Worm (Caenorhabditis elegans) whole organism, L4 larva: ENCODE data around the gene str-20.

Source experiments
- D1046.2 ChIP-seq: fragments of 200-800 bp; sonication (Bioruptor generic); IDR thresholded peaks from 2 replicates; pipeline ENCODE4 v1.3.6; 2022; ENCODE audit warnings: missing genetic modification characterization, missing compliant biosample characterization
- F10B5.3 ChIP-seq: sonication (generic microtip); optimal IDR thresholded peaks from 2 replicates; lab custom pipeline; 2016; ENCODE audit warnings: mild to moderate bottlenecking, missing genetic modification characterization, missing compliant biosample characterization
- T20F7.1 ChIP-seq: fragments of 200-800 bp; sonication (Bioruptor generic); optimal IDR thresholded peaks from 2 replicates; lab custom pipeline; 2018; ENCODE audit warnings: mild to moderate bottlenecking, missing genetic modification characterization, missing compliant biosample characterization
- T26A8.4 ChIP-seq: fragments of 200-800 bp; sonication (Bioruptor generic); IDR thresholded peaks from 2 replicates; pipeline ENCODE4 v1.3.6; 2022; ENCODE audit warnings: missing genetic modification characterization, missing compliant biosample characterization
- Y48G9A.11 ChIP-seq: fragments of 200-800 bp; sonication (Bioruptor generic); IDR thresholded peaks from 2 replicates; pipeline ENCODE4 v1.3.6; 2022; ENCODE audit warnings: missing genetic modification reagents, missing genetic modification characterization, missing compliant biosample characterization
- Y5F2A.4 ChIP-seq: fragments of 200-800 bp; sonication (Bioruptor generic); optimal IDR thresholded peaks from 2 replicates; lab custom pipeline; 2018; ENCODE audit warnings: mild to moderate bottlenecking, missing genetic modification characterization, missing compliant biosample characterization
- ZK337.2 ChIP-seq: fragments of 200-800 bp; sonication (Bioruptor generic); IDR thresholded peaks from 2 replicates; pipeline ENCODE4 v1.3.6; 2022; ENCODE audit warnings: missing genetic modification reagents, missing genetic modification characterization, missing compliant biosample characterization
- ZK546.5 ChIP-seq, 2 experiments: sonication (generic microtip); optimal IDR thresholded peaks; 2 replicates each; lab custom pipeline; 2017; ENCODE audit warnings: missing biosample characterization in 2 of 2, missing genetic modification characterization in 2 of 2
- aha-1 ChIP-seq: fragments of 150-350 bp; peaks from one replicate; lab custom pipeline; 2014; ENCODE audit warnings: missing biosample characterization, missing genetic modification characterization
- aly-2 ChIP-seq: sonication (generic microtip); optimal IDR thresholded peaks from 2 replicates; lab custom pipeline; 2018; ENCODE audit warnings: missing biosample characterization, missing genetic modification characterization
- ceh-28 ChIP-seq: fragments of 150-350 bp; optimal IDR thresholded peaks from 2 replicates; lab custom pipeline; 2014; ENCODE audit warnings: missing biosample characterization, missing genetic modification reagents, missing genetic modification characterization
- ceh-32 ChIP-seq: sonication (generic microtip); optimal IDR thresholded peaks from 2 replicates; lab custom pipeline; 2016; ENCODE audit warnings: mild to moderate bottlenecking, missing genetic modification characterization, missing compliant biosample characterization; ENCODE audit not compliant: poor library complexity
- ceh-62 ChIP-seq: sonication (generic microtip); optimal IDR thresholded peaks from 2 replicates; lab custom pipeline; 2017; ENCODE audit warnings: missing biosample characterization, missing genetic modification characterization
- ces-1 ChIP-seq: fragments of 150-350 bp; sonication (generic microtip); optimal IDR thresholded peaks from 4 replicates; lab custom pipeline; 2014; ENCODE audit warnings: missing biosample characterization, missing genetic modification reagents, missing genetic modification characterization
- cey-2 ChIP-seq: sonication (generic microtip); optimal IDR thresholded peaks from 3 replicates; lab custom pipeline; 2017; ENCODE audit warnings: missing genetic modification characterization, mild to moderate bottlenecking, missing compliant biosample characterization, antibody characterized with exemption, borderline replicate concordance; ENCODE audit not compliant: insufficient read depth
- ctbp-1 ChIP-seq: fragments of 200-800 bp; sonication (Bioruptor generic); IDR thresholded peaks from 2 replicates; pipeline ENCODE4 v1.3.6; 2022; ENCODE audit warnings: missing genetic modification reagents, missing genetic modification characterization, missing compliant biosample characterization
- daf-16 ChIP-seq, 3 experiments: sonication (generic microtip); optimal IDR thresholded peaks; 2 replicates each; lab custom pipeline; 2016 to 2017; ENCODE audit warnings: missing genetic modification characterization in 3 of 3, missing genetic modification reagents in 3 of 3, mild to moderate bottlenecking in 2 of 3, missing compliant biosample characterization in 2 of 3, missing biosample characterization in 1 of 3, moderate library complexity in 1 of 3
- daf-19 ChIP-seq: fragments of 200-800 bp; sonication (Bioruptor generic); conservative IDR thresholded peaks from 2 replicates; pipeline ENCODE4 v1.3.6; 2022; ENCODE audit warnings: missing genetic modification characterization, missing compliant biosample characterization
- dmd-6 ChIP-seq: fragments of 200-800 bp; sonication (Bioruptor generic); IDR thresholded peaks from 2 replicates; pipeline ENCODE4 v1.3.6; 2022; ENCODE audit warnings: missing genetic modification reagents, missing genetic modification characterization, missing compliant biosample characterization
- dmd-8 ChIP-seq: fragments of 200-800 bp; sonication (Bioruptor generic); IDR thresholded peaks from 2 replicates; pipeline ENCODE4 v1.3.6; 2022; ENCODE audit warnings: missing genetic modification characterization, missing compliant biosample characterization
- fkh-10 ChIP-seq: fragments of 150-350 bp; optimal IDR thresholded peaks from 2 replicates; lab custom pipeline; 2014; ENCODE audit warnings: missing biosample characterization, missing genetic modification reagents, missing genetic modification characterization
- hif-1 ChIP-seq, 2 experiments: sonication (generic microtip); optimal IDR thresholded peaks; 2 replicates each; lab custom pipeline; 2016 to 2017; ENCODE audit warnings: missing compliant biosample characterization in 2 of 2, missing genetic modification characterization in 2 of 2, missing genetic modification reagents in 2 of 2, missing genotype in 2 of 2, mild to moderate bottlenecking in 1 of 2
- hlh-30 ChIP-seq: sonication (generic microtip); optimal IDR thresholded peaks from 2 replicates; lab custom pipeline; 2017; ENCODE audit warnings: antibody characterized with exemption, mild to moderate bottlenecking, missing genetic modification characterization, missing compliant biosample characterization; ENCODE audit not compliant: insufficient read depth
- lin-1 ChIP-seq: fragments of 200-800 bp; sonication (Bioruptor generic); IDR thresholded peaks from 2 replicates; pipeline ENCODE4 v1.3.6; 2022; ENCODE audit warnings: missing genetic modification reagents, missing genetic modification characterization, missing compliant biosample characterization
- lin-13 ChIP-seq: fragments of 150-350 bp; optimal IDR thresholded peaks from 2 replicates; lab custom pipeline; 2014; ENCODE audit warnings: missing biosample characterization, missing genetic modification reagents, missing genetic modification characterization
- lin-29 ChIP-seq: fragments of 200-800 bp; sonication (Bioruptor generic); IDR thresholded peaks from 2 replicates; pipeline ENCODE4 v1.3.6; 2022; ENCODE audit warnings: missing genetic modification reagents, missing genetic modification characterization, missing compliant biosample characterization
- lir-3 ChIP-seq: sonication (generic microtip); optimal IDR thresholded peaks from 2 replicates; lab custom pipeline; 2016; ENCODE audit warnings: mild to moderate bottlenecking, missing genetic modification characterization, missing compliant biosample characterization
- madf-5 ChIP-seq, 2 experiments: fragments of 200-800 bp; sonication (Bioruptor generic); IDR thresholded peaks; 2 replicates each; pipeline ENCODE4 v1.3.6; 2022; ENCODE audit warnings: missing compliant biosample characterization in 2 of 2, missing genetic modification characterization in 2 of 2
- mes-2 ChIP-seq: sonication (generic microtip); optimal IDR thresholded peaks from 2 replicates; lab custom pipeline; 2016; ENCODE audit warnings: missing genotype, mild to moderate bottlenecking, missing genetic modification characterization, missing compliant biosample characterization; ENCODE audit not compliant: poor library complexity, severe bottlenecking
- nhr-102 ChIP-seq: sonication (generic microtip); optimal IDR thresholded peaks from 2 replicates; lab custom pipeline; 2016; ENCODE audit warnings: mild to moderate bottlenecking, missing genetic modification characterization, moderate library complexity, missing compliant biosample characterization
- nhr-111 ChIP-seq: fragments of 200-800 bp; sonication (Bioruptor generic); optimal IDR thresholded peaks from 2 replicates; lab custom pipeline; 2018; ENCODE audit warnings: mild to moderate bottlenecking, missing genetic modification characterization, missing compliant biosample characterization
- nhr-237 ChIP-seq: sonication (generic microtip); optimal IDR thresholded peaks from 2 replicates; lab custom pipeline; 2017; ENCODE audit warnings: missing biosample characterization, missing genetic modification characterization
- nhr-28 ChIP-seq: fragments of 150-350 bp; optimal IDR thresholded peaks from 2 replicates; lab custom pipeline; 2014; ENCODE audit warnings: missing biosample characterization, missing genetic modification characterization
- nhr-41 ChIP-seq: fragments of 200-800 bp; sonication (Bioruptor generic); IDR thresholded peaks from 2 replicates; pipeline ENCODE4 v1.3.6; 2022; ENCODE audit warnings: missing genetic modification reagents, missing genetic modification characterization, missing compliant biosample characterization
- nhr-76 ChIP-seq: fragments of 150-350 bp; optimal IDR thresholded peaks from 2 replicates; lab custom pipeline; 2014; ENCODE audit warnings: missing biosample characterization, missing genetic modification characterization
- nhr-77 ChIP-seq: fragments of 150-350 bp; optimal IDR thresholded peaks from 2 replicates; lab custom pipeline; 2014; ENCODE audit warnings: missing biosample characterization, missing genetic modification characterization
- pha-4 ChIP-seq, 2 experiments: fragments of 150-350 bp in 1 of 2; fragments of 200-800 bp in 1 of 2; sonication (Bioruptor generic) in 1 of 2; IDR thresholded peaks in 1 of 2; optimal IDR thresholded peaks in 1 of 2; 2 replicates each; pipeline versions ENCODE4 v1.3.6 to Lab custom; 2014 to 2022; ENCODE audit warnings: missing genetic modification characterization in 2 of 2, missing genetic modification reagents in 2 of 2, missing biosample characterization in 1 of 2, missing compliant biosample characterization in 1 of 2
- php-3 ChIP-seq: fragments of 200-800 bp; sonication (Bioruptor generic); IDR thresholded peaks from 2 replicates; pipeline ENCODE4 v1.3.6; 2022; ENCODE audit warnings: missing genetic modification reagents, missing genetic modification characterization, missing compliant biosample characterization
- skn-1 ChIP-seq: fragments of 150-350 bp; optimal IDR thresholded peaks from 2 replicates; lab custom pipeline; 2014; ENCODE audit warnings: missing biosample characterization, missing genetic modification characterization
- snpc-1.2 ChIP-seq: fragments of 200-800 bp; sonication (Bioruptor generic); IDR thresholded peaks from 2 replicates; pipeline ENCODE4 v1.3.6; 2022; ENCODE audit warnings: missing genetic modification reagents, missing genetic modification characterization, missing compliant biosample characterization
- spr-1 ChIP-seq: sonication (generic microtip); optimal IDR thresholded peaks from 2 replicates; lab custom pipeline; 2016; ENCODE audit warnings: mild to moderate bottlenecking, missing genetic modification characterization, missing compliant biosample characterization
- tra-1 ChIP-seq: fragments of 200-800 bp; sonication (Bioruptor generic); IDR thresholded peaks from 2 replicates; pipeline ENCODE4 v1.3.6; 2022; ENCODE audit warnings: missing genetic modification reagents, missing genetic modification characterization, missing compliant biosample characterization
- vab-7 ChIP-seq: fragments of 200-800 bp; sonication (Bioruptor generic); IDR thresholded peaks from 2 replicates; pipeline ENCODE4 v1.3.6; 2022; ENCODE audit warnings: missing genetic modification reagents, missing genetic modification characterization, missing compliant biosample characterization
- zag-1 ChIP-seq: fragments of 150-350 bp; optimal IDR thresholded peaks from 2 replicates; lab custom pipeline; 2014; ENCODE audit warnings: missing biosample characterization, missing genetic modification characterization
- zfp-2 ChIP-seq: sonication (generic microtip); optimal IDR thresholded peaks from 2 replicates; lab custom pipeline; 2016; ENCODE audit warnings: mild to moderate bottlenecking, missing genetic modification characterization, missing compliant biosample characterization
- zip-11 ChIP-seq: fragments of 200-800 bp; sonication (Bioruptor generic); IDR thresholded peaks from 2 replicates; pipeline ENCODE4 v1.3.6; 2022; ENCODE audit warnings: missing genetic modification characterization, missing compliant biosample characterization
- ztf-11 ChIP-seq: fragments of 150-350 bp; optimal IDR thresholded peaks from 2 replicates; lab custom pipeline; 2014; ENCODE audit warnings: missing biosample characterization, missing genetic modification characterization
- ztf-7 ChIP-seq: fragments of 150-350 bp; optimal IDR thresholded peaks from 2 replicates; lab custom pipeline; 2014; ENCODE audit warnings: missing biosample characterization, missing genetic modification characterization

Gene str-20

DNA sequence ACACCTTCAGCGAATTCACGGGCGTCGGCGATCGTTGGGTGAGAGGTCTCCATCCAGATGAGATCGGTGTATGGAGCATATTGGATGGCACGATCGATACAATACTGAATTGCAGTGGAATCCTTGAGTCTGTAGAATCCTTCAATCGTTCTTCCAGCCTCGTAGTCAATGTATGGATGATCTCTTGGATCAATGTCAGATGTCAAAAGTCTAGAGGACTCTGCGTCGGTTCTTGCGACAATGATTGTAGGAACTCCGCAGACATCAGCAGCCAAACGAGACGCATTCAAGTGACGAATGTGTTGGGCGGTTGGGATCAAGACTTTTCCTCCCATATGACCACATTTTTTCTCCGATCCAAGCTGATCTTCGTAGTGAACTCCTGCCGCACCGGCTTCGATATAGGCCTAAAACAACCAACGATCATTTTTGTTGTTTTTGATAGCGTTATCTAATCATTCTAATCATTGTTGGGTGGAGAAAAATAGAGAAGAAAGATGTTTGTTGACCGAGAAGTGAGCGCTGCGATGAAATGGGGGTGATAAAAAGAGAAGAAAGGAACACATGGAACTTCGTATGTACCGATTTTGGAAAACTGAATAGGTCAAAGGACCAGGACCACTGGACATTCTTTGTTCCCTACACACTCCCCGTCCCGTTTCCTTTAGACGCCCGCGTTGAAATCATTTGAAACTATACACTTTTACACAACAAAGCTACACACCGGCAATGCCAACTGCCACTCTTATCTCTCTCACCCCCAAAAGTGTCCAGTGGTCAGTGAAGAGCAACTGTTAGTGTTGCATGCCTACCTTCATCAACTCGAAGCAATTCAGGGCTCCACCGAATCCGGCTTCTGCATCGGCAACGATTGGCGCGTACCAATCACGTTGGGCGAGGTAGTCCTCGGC lies 29.4 kb upstream of the str-20 start (continued):
- no peak for TF ChIP-seq lir-3 (tag; lab: Kevin White, UChicago)
- TF ChIP-seq daf-19 (GFP tag; lab: Robert Waterston, UW): 0 out of 2 replicates have a peak, but pooled peaks have one; percentile 38
- no peak for TF ChIP-seq nhr-102 (tag; lab: Kevin White, UChicago)
- no peak for TF ChIP-seq F10B5.3 (tag; lab: Kevin White, UChicago)
- TF ChIP-seq T20F7.1: no peak
- no peak for TF ChIP-seq nhr-41 (GFP tag; lab: Robert Waterston, UW)
- TF ChIP-seq tra-1 (GFP tag; lab: Robert Waterston, UW): no peak
- TF ChIP-seq vab-7 (GFP tag; lab: Robert Waterston, UW): no peak
- TF ChIP-seq spr-1: no peak
- no peak for TF ChIP-seq cey-2 (tag; lab: Kevin White, UChicago)
- TF ChIP-seq ceh-62 (tag; lab: Kevin White, UChicago): no peak
- no peak for TF ChIP-seq hlh-30 (tag; lab: Kevin White, UChicago)
- TF ChIP-seq pha-4 (GFP tag; IDR thresholded peaks at IDR 0.05; lab: Robert Waterston, UW): peak; percentile 18; the same call in 1 of the 2 replicates
- TF ChIP-seq pha-4 (tag; optimal IDR thresholded peaks at IDR 0.05; lab: Kevin White, UChicago): no peak
- no peak; the same call in 1 of the 2 replicates for TF ChIP-seq ctbp-1 (GFP tag; lab: Robert Waterston, UW)
- TF ChIP-seq snpc-1.2 (GFP tag; lab: Robert Waterston, UW): no peak
- no peak for TF ChIP-seq nhr-237 (tag; lab: Kevin White, UChicago)
- no peak for TF ChIP-seq lin-13
- TF ChIP-seq ztf-7 (tag; lab: Kevin White, UChicago): no peak
- TF ChIP-seq nhr-28 (tag; lab: Kevin White, UChicago): peak; percentile 26
- TF ChIP-seq ZK337.2 (GFP tag; lab: Robert Waterston, UW): no peak
- TF ChIP-seq mes-2 (tag; lab: Kevin White, UChicago): peak; percentile 11
- TF ChIP-seq nhr-111 (GFP tag; lab: Kevin White, UChicago): no peak
- no peak for TF ChIP-seq ceh-32 (tag; lab: Kevin White, UChicago)
- no peak for TF ChIP-seq ZK546.5 (tag; optimal IDR thresholded peaks at IDR 0.05; lab: Kevin White, UChicago)
- no peak for TF ChIP-seq nhr-76 (tag; lab: Kevin White, UChicago)
- TF ChIP-seq hif-1 (tag; optimal IDR thresholded peaks at IDR 0.05; lab: Kevin White, UChicago): no peak
- no peak for TF ChIP-seq Y48G9A.11
- no peak for TF ChIP-seq D1046.2 (GFP tag; lab: Robert Waterston, UW)
- TF ChIP-seq zag-1 (tag; lab: Kevin White, UChicago): no peak
- TF ChIP-seq ces-1 (GFP tag; lab: Kevin White, UChicago): no peak
- no peak for TF ChIP-seq zfp-2 (tag; lab: Kevin White, UChicago)
- TF ChIP-seq dmd-8 (GFP tag; lab: Robert Waterston, UW): no peak
- TF ChIP-seq dmd-6 (GFP tag; lab: Robert Waterston, UW): no peak; the same call in 1 of the 2 replicates
- TF ChIP-seq ceh-28 (tag; lab: Kevin White, UChicago): no peak
- no peak; the same call in 1 of the 2 replicates for TF ChIP-seq lin-1 (GFP tag; lab: Robert Waterston, UW)
- peak; percentile 27; the same call in 1 of the 2 replicates for TF ChIP-seq T26A8.4 (GFP tag; lab: Robert Waterston, UW)
- no peak for TF ChIP-seq skn-1 (tag; lab: Kevin White, UChicago)
- no peak for TF ChIP-seq fkh-10
- peak in 1 of 2 experiments; percentile 6 for TF ChIP-seq daf-16 (GFP tag; optimal IDR thresholded peaks at IDR 0.05; lab: Kevin White, UChicago)
- TF ChIP-seq daf-16 (tag; optimal IDR thresholded peaks at IDR 0.05; lab: Kevin White, UChicago): no peak
- TF ChIP-seq nhr-77 (tag; lab: Kevin White, UChicago): no peak
- TF ChIP-seq php-3 (GFP tag; lab: Robert Waterston, UW): no peak
- TF ChIP-seq zip-11 (GFP tag; lab: Robert Waterston, UW): no peak
- TF ChIP-seq lin-29 (GFP tag; lab: Robert Waterston, UW): no peak; the same call in 1 of the 2 replicates
- no peak for TF ChIP-seq aly-2 (tag; lab: Kevin White, UChicago)
- TF ChIP-seq aha-1 (tag; lab: Kevin White, UChicago): peak; percentile 97
- TF ChIP-seq Y5F2A.4 (GFP tag; lab: Kevin White, UChicago): no peak
- no peak; a peak in 1 of 4 replicates for TF ChIP-seq madf-5 (GFP tag; IDR thresholded peaks at IDR 0.05; lab: Robert Waterston, UW)
- TF ChIP-seq ztf-11 (tag; lab: Kevin White, UChicago): no peak
